Fruit fly (Drosophila melanogaster) whole organism, adult: Measurements from ENCODE around the gene BtbVII.

Experiments
- CG11617 ChIP-seq: fragments of 200-800 bp; sonication (Bioruptor generic); optimal IDR thresholded peaks from 2 replicates; lab custom pipeline; 2017; ENCODE audit warnings: mild to moderate bottlenecking, missing biosample characterization, missing genetic modification reagents, missing genetic modification characterization
- CG12768 ChIP-seq: fragments of 200-800 bp; sonication (Bioruptor generic); optimal IDR thresholded peaks from 2 replicates; lab custom pipeline; 2017; ENCODE audit warnings: missing biosample characterization, missing genetic modification characterization, mild to moderate bottlenecking, moderate library complexity, missing genetic modification reagents
- CG14711 ChIP-seq: fragments of 200-800 bp; sonication (Bioruptor generic); optimal IDR thresholded peaks from 2 replicates; lab custom pipeline; 2018; ENCODE audit warnings: missing biosample characterization, mild to moderate bottlenecking, missing genetic modification characterization, moderate library complexity
- CG1620 ChIP-seq: fragments of 200-800 bp; sonication (Bioruptor generic); optimal IDR thresholded peaks from 2 replicates; lab custom pipeline; 2016; ENCODE audit warnings: missing biosample characterization, missing genetic modification characterization
- CG33017 ChIP-seq: fragments of 200-800 bp; sonication (Bioruptor generic); optimal IDR thresholded peaks from 2 replicates; lab custom pipeline; 2018; ENCODE audit warnings: missing biosample characterization, mild to moderate bottlenecking, missing genetic modification characterization, moderate library complexity
- CG5204 ChIP-seq: fragments of 200-800 bp; sonication (Bioruptor generic); optimal IDR thresholded peaks from 2 replicates; lab custom pipeline; 2016; ENCODE audit warnings: missing biosample characterization, missing genetic modification characterization
- CG7045 ChIP-seq: fragments of 200-800 bp; sonication (Bioruptor generic); optimal IDR thresholded peaks from 2 replicates; lab custom pipeline; 2017; ENCODE audit warnings: missing biosample characterization, mild to moderate bottlenecking, missing genetic modification characterization
- CG7101 ChIP-seq: fragments of 200-800 bp; sonication (Bioruptor generic); optimal IDR thresholded peaks from 2 replicates; lab custom pipeline; 2018; ENCODE audit warnings: missing biosample characterization, mild to moderate bottlenecking, missing genetic modification characterization, moderate library complexity
- Clk ChIP-seq: fragments of 200-800 bp; sonication (Bioruptor generic); optimal IDR thresholded peaks from 2 replicates; lab custom pipeline; 2017; ENCODE audit warnings: missing biosample characterization, missing genetic modification characterization
- Crg-1 ChIP-seq: fragments of 200-800 bp; sonication (Bioruptor generic); optimal IDR thresholded peaks from 2 replicates; lab custom pipeline; 2016; ENCODE audit warnings: missing biosample characterization, missing genetic modification characterization
- Hr96 ChIP-seq: fragments of 200-800 bp; sonication (Bioruptor generic); optimal IDR thresholded peaks from 2 replicates; lab custom pipeline; 2016; ENCODE audit warnings: missing biosample characterization, missing genetic modification characterization
- Mnt ChIP-seq: fragments of 200-800 bp; sonication (Bioruptor generic); optimal IDR thresholded peaks from 2 replicates; lab custom pipeline; 2016; ENCODE audit warnings: missing biosample characterization, mild to moderate bottlenecking, missing genetic modification characterization
- bab1 ChIP-seq: fragments of 200-800 bp; sonication (Bioruptor generic); optimal IDR thresholded peaks from 3 replicates; lab custom pipeline; 2019; ENCODE audit warnings: missing biosample characterization, mild to moderate bottlenecking, missing genetic modification characterization, moderate library complexity
- cic ChIP-seq: fragments of 200-800 bp; sonication (Bioruptor generic); optimal IDR thresholded peaks from 2 replicates; lab custom pipeline; 2017; ENCODE audit warnings: missing biosample characterization, mild to moderate bottlenecking, missing genetic modification characterization, moderate library complexity
- cnc ChIP-seq, 2 experiments: fragments of >200 bp; optimal IDR thresholded peaks; 2 replicates each; lab custom pipeline; 2017
- kay ChIP-seq: fragments of 200-800 bp; sonication (Bioruptor generic); peaks from one replicate; lab custom pipeline; 2016; ENCODE audit warnings: missing biosample characterization, missing genetic modification characterization, borderline replicate concordance
- ovo ChIP-seq: fragments of 200-800 bp; sonication (Bioruptor generic); optimal IDR thresholded peaks from 2 replicates; lab custom pipeline; 2016; ENCODE audit warnings: missing biosample characterization, missing genetic modification characterization
- pad ChIP-seq: fragments of 200-800 bp; sonication (Bioruptor generic); optimal IDR thresholded peaks from 3 replicates; lab custom pipeline; 2017; ENCODE audit warnings: missing biosample characterization, missing genetic modification characterization, mild to moderate bottlenecking, moderate library complexity, missing genetic modification reagents
- tj ChIP-seq: fragments of 200-800 bp; sonication (Bioruptor generic); optimal IDR thresholded peaks from 3 replicates; lab custom pipeline; 2017; ENCODE audit warnings: missing biosample characterization, mild to moderate bottlenecking, missing genetic modification characterization, moderate library complexity
- toe ChIP-seq: fragments of 200-800 bp; sonication (Bioruptor generic); optimal IDR thresholded peaks from 2 replicates; lab custom pipeline; 2016; ENCODE audit warnings: missing biosample characterization, missing genetic modification characterization

Gene BtbVII

dm6 chr3L:3189647-3190046 lies 41.2 kb downstream of the BtbVII start, which contains the start of the genes CG42525 and CG14958:
Gene CG42525, minus strand, starts transcription at chr3L:3189747.
Gene CG14958, plus strand, starts transcription at chr3L:3189978.
- no peak for TF ChIP-seq pad (GFP tag; lab: Kevin White, UChicago)
- no peak for TF ChIP-seq CG11617 (GFP tag; lab: Kevin White, UChicago)

- TF ChIP-seq Crg-1 (GFP tag; lab: Kevin White, UChicago) (no peak), CG7045 (GFP tag; lab: Kevin White, UChicago) (no peak), CG5204 (GFP tag; lab: Kevin White, UChicago) (no peak), CG7101 (tag; lab: Kevin White, UChicago) (no peak), tj (GFP tag; lab: Kevin White, UChicago) (no peak), CG11617 (GFP tag; lab: Kevin White, UChicago) (no peak), Hr96 (GFP tag; lab: Kevin White, UChicago) (no peak), cic (GFP tag; lab: Kevin White, UChicago) (no peak), kay (GFP tag; lab: Kevin White, UChicago) (no peak), CG33017 (tag; lab: Kevin White, UChicago) (no peak), cnc (optimal IDR thresholded peaks at IDR 0.05; lab: Kevin White, UChicago) (no peak), toe (GFP tag; lab: Kevin White, UChicago) (no peak), CG14711 (no peak), bab1 (no peak), Mnt (GFP tag; lab: Kevin White, UChicago) (no peak)
These were observed 44.0 kb downstream of the BtbVII start, which contains the start of gene CG14965 for dm6 chr3L:3192333-3192894. Gene CG14965, minus strand, starts transcription at chr3L:3192491.

- TF ChIP-seq ovo (GFP tag; lab: Kevin White, UChicago) = peak; percentile 96
- peak; percentile 98 for TF ChIP-seq Mnt (GFP tag; lab: Kevin White, UChicago)
- TF ChIP-seq CG7045 (GFP tag; lab: Kevin White, UChicago) = peak; percentile 99
- TF ChIP-seq toe (GFP tag; lab: Kevin White, UChicago) = peak; percentile 86
- peak; percentile 98 for TF ChIP-seq kay (GFP tag; lab: Kevin White, UChicago)
- TF ChIP-seq CG14711 = peak; percentile 86
- TF ChIP-seq CG5204 (GFP tag; lab: Kevin White, UChicago) = peak; percentile 96
- TF ChIP-seq cnc (optimal IDR thresholded peaks at IDR 0.05; lab: Kevin White, UChicago) = no peak
- peak; percentile 99 for TF ChIP-seq CG11617 (GFP tag; lab: Kevin White, UChicago)
- peak; percentile 91 for TF ChIP-seq pad (GFP tag; lab: Kevin White, UChicago)
- peak; percentile 98 for TF ChIP-seq bab1
- peak; percentile 87 for TF ChIP-seq tj (GFP tag; lab: Kevin White, UChicago)
- TF ChIP-seq CG1620 = peak; percentile 91
- peak; percentile 99 for TF ChIP-seq cic (GFP tag; lab: Kevin White, UChicago)
- TF ChIP-seq CG7101 (tag; lab: Kevin White, UChicago) = peak; percentile 99
- TF ChIP-seq Clk = peak; percentile 92
- peak; percentile 99 for TF ChIP-seq CG33017 (tag; lab: Kevin White, UChicago)
- TF ChIP-seq Hr96 (GFP tag; lab: Kevin White, UChicago) = peak; percentile 97
- TF ChIP-seq CG12768 (GFP tag; lab: Kevin White, UChicago) = peak; percentile 99
- peak; percentile 99 for TF ChIP-seq Crg-1 (GFP tag; lab: Kevin White, UChicago)
These were observed 44.5 kb downstream of the BtbVII start, which contains the start of gene Hsp83 for dm6 chr3L:3192912-3193311. Gene Hsp83, plus strand, starts transcription at chr3L:3192969.

dm6 chr3L:3194059-3194458 lies 45.6 kb downstream of the BtbVII start:
- TF ChIP-seq CG7101 (tag; lab: Kevin White, UChicago) = peak; percentile 94
- peak; percentile 95 for TF ChIP-seq CG33017 (tag; lab: Kevin White, UChicago)
- peak; percentile 88 for TF ChIP-seq CG7045 (GFP tag; lab: Kevin White, UChicago)
- peak; percentile 48 for TF ChIP-seq cic (GFP tag; lab: Kevin White, UChicago)
- peak; percentile 58 for TF ChIP-seq tj (GFP tag; lab: Kevin White, UChicago)
- TF ChIP-seq kay (GFP tag; lab: Kevin White, UChicago) = no peak
- TF ChIP-seq toe (GFP tag; lab: Kevin White, UChicago) = no peak
- peak; percentile 86 for TF ChIP-seq CG11617 (GFP tag; lab: Kevin White, UChicago)
- TF ChIP-seq CG1620 = peak; percentile 59
- peak; percentile 87 for TF ChIP-seq CG12768 (GFP tag; lab: Kevin White, UChicago)
- TF ChIP-seq Mnt (GFP tag; lab: Kevin White, UChicago) = peak; percentile 77
- peak; percentile 35 for TF ChIP-seq Hr96 (GFP tag; lab: Kevin White, UChicago)
- TF ChIP-seq cnc (optimal IDR thresholded peaks at IDR 0.05; lab: Kevin White, UChicago) = no peak
- peak; percentile 46 for TF ChIP-seq CG5204 (GFP tag; lab: Kevin White, UChicago)
- peak; percentile 94 for TF ChIP-seq CG14711
- TF ChIP-seq bab1 = peak; percentile 87
- TF ChIP-seq Crg-1 (GFP tag; lab: Kevin White, UChicago) = peak; percentile 40
- peak; percentile 41 for TF ChIP-seq Clk
- TF ChIP-seq ovo (GFP tag; lab: Kevin White, UChicago) = no peak
- TF ChIP-seq pad (GFP tag; lab: Kevin White, UChicago) = peak; percentile 70

dm6 chr3L:3197464-3197863 lies 49.0 kb downstream of the BtbVII start, which contains the start of gene CG14966:
Gene CG14966, minus strand, starts transcription at chr3L:3197631.
- TF ChIP-seq CG33017 (tag; lab: Kevin White, UChicago) = peak; percentile 6
- no peak for TF ChIP-seq Hr96 (GFP tag; lab: Kevin White, UChicago)
- peak; percentile 5 for TF ChIP-seq CG7045 (GFP tag; lab: Kevin White, UChicago)
- TF ChIP-seq CG14711 = no peak
- no peak for TF ChIP-seq Clk
- TF ChIP-seq ovo (GFP tag; lab: Kevin White, UChicago) = peak; percentile 54
- peak; percentile 23 for TF ChIP-seq toe (GFP tag; lab: Kevin White, UChicago)
- TF ChIP-seq bab1 = peak; percentile 80
- peak; percentile 2 for TF ChIP-seq cic (GFP tag; lab: Kevin White, UChicago)
- peak; percentile 50 for TF ChIP-seq CG7101 (tag; lab: Kevin White, UChicago)
- TF ChIP-seq Mnt (GFP tag; lab: Kevin White, UChicago) = peak; percentile 57
- TF ChIP-seq tj (GFP tag; lab: Kevin White, UChicago) = peak; percentile 32
- peak; percentile 32 for TF ChIP-seq CG1620
- TF ChIP-seq CG11617 (GFP tag; lab: Kevin White, UChicago) = peak; percentile 40
